Fruit fly (Drosophila melanogaster): ENCODE data around the gene Bdp1.

DNA sequence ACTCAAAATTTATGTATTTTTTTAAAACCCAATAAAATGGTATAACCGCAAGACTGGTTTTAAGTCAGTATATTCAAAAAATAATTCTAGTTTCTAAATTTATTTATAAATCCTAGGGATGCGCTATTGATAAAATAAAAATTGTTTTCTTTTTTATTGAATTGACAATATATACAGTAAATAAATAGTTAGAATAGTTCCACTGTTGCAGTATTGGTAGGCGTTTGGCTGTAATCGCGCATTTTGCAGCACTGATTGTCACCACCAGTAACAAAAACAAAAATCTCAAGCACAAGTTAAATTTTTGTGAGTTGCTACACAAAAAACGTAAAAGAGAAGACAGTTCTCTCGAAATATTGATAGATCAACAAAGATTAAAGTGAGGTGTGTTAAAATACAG, 4.8 kb downstream of the Bdp1 start, which contains the start of gene CG31855:
- no peak for TF ChIP-seq Vsx2 (GFP tag; optimal IDR thresholded peaks at IDR 0.05; ENCODE audit: partially characterized antibody)
- TF ChIP-seq psq (GFP tag; optimal IDR thresholded peaks at IDR 0.05): peak; percentile 75
- peak; percentile 89 for TF ChIP-seq h (GFP tag; optimal IDR thresholded peaks at IDR 0.05)
- no peak for TF ChIP-seq usp (GFP tag; optimal IDR thresholded peaks at IDR 0.05)
- TF ChIP-seq Sp1 (GFP tag; optimal IDR thresholded peaks at IDR 0.05): peak; percentile 80
